Fruit fly (Drosophila melanogaster) whole organism, embryonic: Measurements from ENCODE around the gene Cat.

Experiments used
- B-H1 ChIP-seq: fragments of 200-800 bp; sonication (Bioruptor generic); IDR thresholded peaks from 3 replicates; pipeline ENCODE4 v1.3.6; 2022; ENCODE audit warnings: missing biosample characterization, missing genetic modification characterization
- B-H2 ChIP-seq: fragments of 200-800 bp; sonication (Bioruptor generic); optimal IDR thresholded peaks from 2 replicates; lab custom pipeline; 2018; ENCODE audit warnings: missing biosample characterization, mild to moderate bottlenecking, missing genetic modification characterization
- Blimp-1 ChIP-seq: fragments of 200-800 bp; sonication (Bioruptor generic); optimal IDR thresholded peaks from 3 replicates; lab custom pipeline; 2018; ENCODE audit warnings: missing biosample characterization, missing genetic modification characterization, mild to moderate bottlenecking, moderate library complexity, missing genetic modification reagents
- CG10979 ChIP-seq: fragments of 200-800 bp; sonication (Bioruptor generic); optimal IDR thresholded peaks from 2 replicates; lab custom pipeline; 2018; ENCODE audit warnings: missing biosample characterization, mild to moderate bottlenecking, missing genetic modification characterization, moderate library complexity
- CG11456 ChIP-seq: fragments of 200-800 bp; sonication (Bioruptor generic); IDR thresholded peaks from 3 replicates; pipeline ENCODE4 v1.3.6; 2022; ENCODE audit warnings: missing biosample characterization, missing genetic modification characterization
- CG12236 ChIP-seq: fragments of 200-800 bp; sonication (Bioruptor generic); optimal IDR thresholded peaks from 2 replicates; lab custom pipeline; 2016; ENCODE audit warnings: missing biosample characterization, missing genetic modification characterization
- CG17612 ChIP-seq: fragments of 200-800 bp; sonication (Bioruptor generic); IDR thresholded peaks from 2 replicates; pipeline ENCODE4 v1.3.6; 2022; ENCODE audit warnings: missing biosample characterization, missing genetic modification characterization
- CG18476 ChIP-seq: fragments of 200-800 bp; sonication (Bioruptor generic); optimal IDR thresholded peaks from 2 replicates; lab custom pipeline; 2016; ENCODE audit warnings: missing biosample characterization, mild to moderate bottlenecking, missing genetic modification characterization
- CG2120 ChIP-seq: fragments of 200-800 bp; sonication (Bioruptor generic); optimal IDR thresholded peaks from 3 replicates; lab custom pipeline; 2016; ENCODE audit warnings: missing biosample characterization, missing genetic modification characterization
- CG2202 ChIP-seq: fragments of 200-800 bp; sonication (Bioruptor generic); optimal IDR thresholded peaks from 2 replicates; lab custom pipeline; 2018; ENCODE audit warnings: missing biosample characterization, mild to moderate bottlenecking, missing genetic modification characterization
- CG3281 ChIP-seq: fragments of 200-800 bp; sonication (Bioruptor generic); optimal IDR thresholded peaks from 3 replicates; lab custom pipeline; 2017; ENCODE audit warnings: missing biosample characterization, mild to moderate bottlenecking, missing genetic modification characterization
- CG3726 ChIP-seq: fragments of 200-800 bp; sonication (Bioruptor generic); IDR thresholded peaks from 3 replicates; pipeline ENCODE4, ENCODE4 v1.3.6; 2022; ENCODE audit warnings: missing biosample characterization, missing genetic modification characterization
- CG4360 ChIP-seq: fragments of 200-800 bp; sonication (Bioruptor generic); IDR thresholded peaks from 2 replicates; pipeline ENCODE4 v1.3.6; 2022; ENCODE audit warnings: missing biosample characterization, missing genetic modification characterization
- CG6689 ChIP-seq: fragments of 200-800 bp; sonication (Bioruptor generic); IDR thresholded peaks from 2 replicates; pipeline ENCODE4 v1.3.6; 2022; ENCODE audit warnings: missing biosample characterization, missing genetic modification characterization
- CG7357 ChIP-seq: fragments of 200-800 bp; sonication (Bioruptor generic); IDR thresholded peaks from 3 replicates; pipeline ENCODE4 v1.3.6; 2022; ENCODE audit warnings: missing biosample characterization, missing genetic modification characterization
- CG7556 ChIP-seq: fragments of 200-800 bp; sonication (Bioruptor generic); optimal IDR thresholded peaks from 2 replicates; lab custom pipeline; 2017; ENCODE audit warnings: missing biosample characterization, mild to moderate bottlenecking, missing genetic modification characterization
- CG7839 ChIP-seq: fragments of 200-800 bp; sonication (Bioruptor generic); optimal IDR thresholded peaks from 3 replicates; lab custom pipeline; 2018; ENCODE audit warnings: missing biosample characterization, mild to moderate bottlenecking, missing genetic modification characterization, moderate library complexity
- CG9797 ChIP-seq: fragments of 200-800 bp; sonication (Bioruptor generic); optimal IDR thresholded peaks from 3 replicates; lab custom pipeline; 2018; ENCODE audit warnings: missing biosample characterization, mild to moderate bottlenecking, missing genetic modification characterization
- E2f2 ChIP-seq: fragments of 200-800 bp; sonication (Bioruptor generic); IDR thresholded peaks from 2 replicates; pipeline ENCODE4 v1.3.6; 2022; ENCODE audit warnings: missing biosample characterization, missing genetic modification characterization
- Gug ChIP-seq: fragments of 200-800 bp; sonication (Bioruptor generic); IDR thresholded peaks from 4 replicates; pipeline ENCODE4 v1.3.6; 2022; ENCODE audit warnings: missing biosample characterization, missing genetic modification characterization
- Hr78 ChIP-seq, 2 experiments: fragments of 200-800 bp in 1 of 2; fragments of >200 bp in 1 of 2; sonication (Bioruptor generic) in 1 of 2; optimal IDR thresholded peaks; 2 replicates each; lab custom pipeline; 2017 to 2019; ENCODE audit warnings: missing biosample characterization in 2 of 2, missing genetic modification characterization in 2 of 2, mild to moderate bottlenecking in 1 of 2, moderate library complexity in 1 of 2
- Meics ChIP-seq: fragments of 200-800 bp; sonication (Bioruptor generic); optimal IDR thresholded peaks from 2 replicates; lab custom pipeline; 2017; ENCODE audit warnings: missing biosample characterization, mild to moderate bottlenecking, missing genetic modification characterization
- NC2α ChIP-seq: fragments of 200-800 bp; sonication (Bioruptor generic); optimal IDR thresholded peaks from 2 replicates; lab custom pipeline; 2016; ENCODE audit warnings: missing biosample characterization, missing genetic modification characterization
- Six4 ChIP-seq: fragments of 200-800 bp; sonication (Bioruptor generic); optimal IDR thresholded peaks from 2 replicates; lab custom pipeline; 2016; ENCODE audit warnings: missing biosample characterization, missing genetic modification characterization
- Sox102F ChIP-seq: fragments of 200-800 bp; sonication (Bioruptor generic); optimal IDR thresholded peaks from 2 replicates; lab custom pipeline; 2018; ENCODE audit warnings: missing biosample characterization, mild to moderate bottlenecking, missing genetic modification characterization, moderate library complexity
- az2 ChIP-seq: fragments of 200-800 bp; sonication (Bioruptor generic); optimal IDR thresholded peaks from 3 replicates; lab custom pipeline; 2016; ENCODE audit warnings: missing biosample characterization, missing genetic modification characterization
- cato ChIP-seq: fragments of 200-800 bp; sonication (Bioruptor generic); optimal IDR thresholded peaks from 2 replicates; lab custom pipeline; 2016; ENCODE audit warnings: missing biosample characterization, missing genetic modification characterization, borderline replicate concordance
- da ChIP-seq: fragments of 200-800 bp; sonication (Bioruptor generic); optimal IDR thresholded peaks from 2 replicates; lab custom pipeline; 2016; ENCODE audit warnings: missing biosample characterization, missing genetic modification characterization
- ewg ChIP-seq: fragments of 200-800 bp; sonication (Bioruptor generic); optimal IDR thresholded peaks from 3 replicates; lab custom pipeline; 2017; ENCODE audit warnings: mild to moderate bottlenecking, missing biosample characterization, missing genetic modification reagents, missing genetic modification characterization
- fd3F ChIP-seq: fragments of 200-800 bp; sonication (Bioruptor generic); optimal IDR thresholded peaks from 2 replicates; lab custom pipeline; 2018; ENCODE audit warnings: missing biosample characterization, mild to moderate bottlenecking, missing genetic modification characterization, moderate library complexity
- fd96Cb ChIP-seq: fragments of 200-800 bp; sonication (Bioruptor generic); optimal IDR thresholded peaks from 2 replicates; lab custom pipeline; 2018; ENCODE audit warnings: missing biosample characterization, mild to moderate bottlenecking, missing genetic modification characterization, moderate library complexity
- fru ChIP-seq: fragments of >200 bp; optimal IDR thresholded peaks from 2 replicates; lab custom pipeline; 2017
- h ChIP-seq: fragments of >200 bp; optimal IDR thresholded peaks from 2 replicates; lab custom pipeline; 2017
- her ChIP-seq: fragments of 200-800 bp; sonication (Bioruptor generic); optimal IDR thresholded peaks from 2 replicates; lab custom pipeline; 2016; ENCODE audit warnings: missing biosample characterization, missing genetic modification characterization
- kni ChIP-seq: fragments of 200-800 bp; sonication (Bioruptor generic); optimal IDR thresholded peaks from 3 replicates; lab custom pipeline; 2017; ENCODE audit warnings: mild to moderate bottlenecking, missing biosample characterization, missing genetic modification reagents, missing genetic modification characterization
- lov ChIP-seq, 2 experiments: fragments of 200-800 bp in 1 of 2; fragments of >200 bp in 1 of 2; sonication (Bioruptor generic) in 1 of 2; IDR thresholded peaks in 1 of 2; optimal IDR thresholded peaks in 1 of 2; 2 replicates in 1 of 2; 3 replicates in 1 of 2; pipeline versions ENCODE4 v1.3.6 to Lab custom; 2017 to 2022; ENCODE audit warnings: missing biosample characterization in 1 of 2, missing genetic modification characterization in 1 of 2
- oc ChIP-seq: fragments of 200-800 bp; sonication (Bioruptor generic); optimal IDR thresholded peaks from 2 replicates; lab custom pipeline; 2018; ENCODE audit warnings: missing biosample characterization, mild to moderate bottlenecking, missing genetic modification characterization, moderate library complexity
- org-1 ChIP-seq: fragments of 200-800 bp; sonication (Bioruptor generic); optimal IDR thresholded peaks from 2 replicates; lab custom pipeline; 2017; ENCODE audit warnings: missing biosample characterization, missing genetic modification characterization
- pan ChIP-seq, 4 experiments: fragments of >200 bp in 3 of 4; fragments of 200-800 bp in 1 of 4; sonication (Bioruptor generic) in 1 of 4; optimal IDR thresholded peaks in 3 of 4; IDR thresholded peaks in 1 of 4; 2 replicates each; pipeline versions ENCODE4 v1.3.6 to Lab custom; 2017 to 2022; ENCODE audit warnings: missing biosample characterization in 2 of 4, missing genetic modification characterization in 2 of 4, mixed read lengths in 1 of 4
- pita ChIP-seq: fragments of 200-800 bp; sonication (Bioruptor generic); optimal IDR thresholded peaks from 2 replicates; lab custom pipeline; 2017; ENCODE audit warnings: missing biosample characterization, mild to moderate bottlenecking, missing genetic modification characterization
- salm ChIP-seq: fragments of 200-800 bp; sonication (Bioruptor generic); optimal IDR thresholded peaks from 2 replicates; lab custom pipeline; 2018; ENCODE audit warnings: missing biosample characterization, mild to moderate bottlenecking, missing genetic modification characterization
- sens ChIP-seq: fragments of 200-800 bp; sonication (Bioruptor generic); peaks from one replicate; lab custom pipeline; 2016; ENCODE audit warnings: missing biosample characterization, missing genetic modification characterization
- seq ChIP-seq: fragments of 200-800 bp; sonication (Bioruptor generic); IDR thresholded peaks from 2 replicates; pipeline ENCODE4 v1.3.6; 2022; ENCODE audit warnings: missing biosample characterization, missing genetic modification characterization
- sna ChIP-seq: fragments of 200-800 bp; sonication (Bioruptor generic); IDR thresholded peaks from 2 replicates; pipeline ENCODE4 v1.3.6; 2022; ENCODE audit warnings: missing biosample characterization, missing genetic modification characterization; ENCODE audit not compliant: partially characterized antibody
- sob ChIP-seq: fragments of 200-800 bp; sonication (Bioruptor generic); IDR thresholded peaks from 2 replicates; pipeline ENCODE4 v1.3.6; 2022; ENCODE audit warnings: missing biosample characterization, missing genetic modification characterization
- tgo ChIP-seq: fragments of 200-800 bp; sonication (Bioruptor generic); IDR thresholded peaks from 3 replicates; pipeline ENCODE4 v1.3.6; 2022; ENCODE audit warnings: missing biosample characterization, missing genetic modification characterization
- ttk ChIP-seq: fragments of 200-800 bp; sonication (Bioruptor generic); IDR thresholded peaks from 2 replicates; pipeline ENCODE4 v2.1.2; 2022; ENCODE audit warnings: missing biosample characterization, missing genetic modification characterization

The Cat gene

DNA sequence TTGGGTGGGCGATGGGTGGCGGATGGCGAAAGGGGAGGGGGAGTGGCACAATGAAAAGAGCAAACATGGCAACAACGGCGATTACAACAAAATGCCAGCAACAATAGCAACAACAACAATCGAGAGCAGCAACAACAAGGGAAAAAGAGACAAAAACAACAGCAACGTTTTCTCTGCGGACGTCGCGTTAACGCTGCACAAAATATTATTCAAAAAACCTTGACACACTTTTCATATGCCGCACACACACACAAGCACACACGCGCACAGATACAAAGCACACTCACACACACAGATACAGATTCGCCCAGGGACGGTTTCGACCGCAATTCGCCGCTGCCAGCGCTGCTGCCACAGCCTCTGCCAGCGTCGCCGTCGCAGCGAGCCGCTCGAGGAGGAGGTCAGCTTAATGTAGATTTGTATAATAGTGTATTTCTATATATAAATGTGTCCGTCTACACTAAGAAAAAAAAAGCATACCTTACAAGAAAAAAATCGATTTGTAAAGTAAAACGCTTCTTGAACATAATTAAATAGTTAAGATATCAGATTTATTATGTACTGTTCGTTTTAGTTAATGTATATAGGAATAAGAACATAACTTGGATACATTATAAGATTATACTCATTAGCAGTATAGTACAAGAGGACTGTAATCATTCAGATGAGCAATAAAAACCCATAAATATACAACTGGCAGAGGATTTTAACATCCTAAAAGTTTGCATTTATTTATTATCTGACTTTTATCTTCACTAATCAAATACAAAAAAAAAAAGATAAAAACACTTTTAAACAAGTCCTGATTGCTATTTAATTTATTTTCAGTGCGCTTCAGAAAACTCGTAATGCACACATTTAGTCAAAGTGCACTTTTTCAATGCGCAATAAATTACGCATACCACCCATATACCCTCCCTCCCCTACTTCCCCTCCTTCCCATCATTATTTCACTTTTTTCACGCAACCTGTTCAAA, 40.5 kb upstream of the Cat start:
- TF ChIP-seq sob (GFP tag; lab: Robert Waterston, UW) (peak; percentile 41; the same call in 1 of the 2 replicates), her (GFP tag; lab: Kevin White, UChicago) (no peak), pan (optimal IDR thresholded peaks at IDR 0.05; lab: Kevin White, UChicago) (no peak), pan (GFP tag; optimal IDR thresholded peaks at IDR 0.05 in 1 of 2, IDR thresholded peaks at IDR 0.05 in 1 of 2) (peak in 1 of 2 experiments; percentile 56), CG11456 (no peak), salm (tag; lab: Kevin White, UChicago) (peak; percentile 10), org-1 (GFP tag; lab: Kevin White, UChicago) (peak; percentile 32), da (GFP tag; lab: Kevin White, UChicago) (no peak), CG17612 (GFP tag; lab: Robert Waterston, UW) (no peak), sna (GFP tag; lab: Robert Waterston, UW) (no peak), CG7357 (0 out of 3 replicates have a peak, but pooled peaks have one; percentile 18), CG2202 (tag; lab: Kevin White, UChicago) (no peak), E2f2 (GFP tag; lab: Robert Waterston, UW) (peak; percentile 33; the same call in 1 of the 2 replicates), CG4360 (GFP tag; lab: Robert Waterston, UW) (peak; percentile 83), CG2120 (peak; percentile 13), fd96Cb (tag; lab: Kevin White, UChicago) (peak; percentile 56), Blimp-1 (no peak), tgo (GFP tag; lab: Robert Waterston, UW) (peak; percentile 64; the same call in 2 of the 3 replicates), ewg (peak; percentile 22), pita (GFP tag; lab: Kevin White, UChicago) (no peak), B-H1 (GFP tag; lab: Robert Waterston, UW) (peak; percentile 37; the same call in 2 of the 3 replicates), CG7556 (GFP tag; lab: Kevin White, UChicago) (peak; percentile 70), Hr78 (GFP tag; optimal IDR thresholded peaks at IDR 0.05; lab: Kevin White, UChicago) (peak in 1 of 2 experiments; percentile 4), fru (lab: Kevin White, UChicago) (no peak), CG18476 (GFP tag; lab: Kevin White, UChicago) (no peak), ttk (GFP tag; lab: Robert Waterston, UW) (0 out of 2 replicates have a peak, but pooled peaks have one; percentile 18), Sox102F (GFP tag; lab: Kevin White, UChicago) (peak; percentile 87), B-H2 (no peak), CG9797 (no peak), kni (GFP tag; lab: Kevin White, UChicago) (no peak), sens (peak; percentile 86), cato (GFP tag; lab: Kevin White, UChicago) (peak; percentile 27), CG6689 (peak; percentile 66; the same call in 1 of the 2 replicates), CG3281 (GFP tag; lab: Kevin White, UChicago) (peak; percentile 4), seq (0 out of 2 replicates have a peak, but pooled peaks have one; percentile 60), h (lab: Kevin White, UChicago) (no peak), CG10979 (no peak), oc (tag; lab: Kevin White, UChicago) (no peak), CG3726 (GFP tag; lab: Robert Waterston, UW) (peak; percentile 70; the same call in 1 of the 3 replicates), lov (optimal IDR thresholded peaks at IDR 0.05; lab: Kevin White, UChicago) (no peak), lov (GFP tag; IDR thresholded peaks at IDR 0.05; lab: Robert Waterston, UW) (no peak), CG7839 (tag; lab: Kevin White, UChicago) (peak; percentile 78), CG12236 (GFP tag; lab: Kevin White, UChicago) (no peak), az2 (peak; percentile 61), Gug (GFP tag; lab: Robert Waterston, UW) (no peak), Meics (GFP tag; lab: Kevin White, UChicago) (peak; percentile 63), fd3F (peak; percentile 70), NC2α (no peak), Six4 (peak; percentile 17)
